Worm (Caenorhabditis elegans): ENCODE data around the gene sqst-1.

The sqst-1 gene

ce11 chrIV:12033985-12034384, at the start of gene sqst-1:
Gene sqst-1 (plus strand): TSS chrIV:12034282.
- TF ChIP-seq nfya-1 (tag; optimal IDR thresholded peaks at IDR 0.05; ENCODE audit: insufficient read depth), result no peak
- peak; percentile 84 for TF ChIP-seq ama-1 (optimal IDR thresholded peaks at IDR 0.05)
- peak; percentile 4 for TF ChIP-seq pha-4 (tag; optimal IDR thresholded peaks at IDR 0.05)

DNA sequence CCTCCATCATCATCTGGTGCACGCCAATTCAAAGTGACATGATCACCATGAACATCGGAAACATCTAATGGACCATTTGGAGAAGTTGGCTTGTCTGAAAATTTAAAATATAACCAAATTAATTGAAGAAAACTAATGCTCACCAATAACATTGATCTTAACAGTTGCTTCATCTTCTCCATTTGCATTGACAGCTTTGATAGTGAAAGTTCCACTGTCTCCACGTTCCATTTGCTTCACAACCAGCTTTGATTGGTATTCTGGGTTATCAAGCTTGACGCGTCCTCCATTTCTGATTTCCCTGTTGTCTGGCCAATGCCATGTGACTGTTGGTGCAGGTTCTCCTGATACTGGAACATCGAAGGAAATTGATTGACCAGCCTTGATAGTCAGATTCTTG, 47.7 kb upstream of the sqst-1 start:
- no peak for TF ChIP-seq nhr-23 (tag; optimal IDR thresholded peaks at IDR 0.05)
- TF ChIP-seq ama-1 (optimal IDR thresholded peaks at IDR 0.05), result no peak
- TF ChIP-seq elt-2 (tag; optimal IDR thresholded peaks at IDR 0.05), result no peak
- TF ChIP-seq nhr-237 (tag; optimal IDR thresholded peaks at IDR 0.05), result no peak
- TF ChIP-seq fos-1 (tag; optimal IDR thresholded peaks at IDR 0.05), result no peak
- TF ChIP-seq nhr-25 (tag; optimal IDR thresholded peaks at IDR 0.05), result no peak
- TF ChIP-seq nhr-12 (tag; optimal IDR thresholded peaks at IDR 0.05), result no peak
- TF ChIP-seq ceh-28 (tag; optimal IDR thresholded peaks at IDR 0.05), result no peak
- no peak for TF ChIP-seq unc-62 (GFP tag; optimal IDR thresholded peaks at IDR 0.05)
- TF ChIP-seq elt-3 (tag; optimal IDR thresholded peaks at IDR 0.05), result no peak
- TF ChIP-seq lin-39 (tag; optimal IDR thresholded peaks at IDR 0.05), result no peak
- TF ChIP-seq jun-1 (tag; optimal IDR thresholded peaks at IDR 0.05), result no peak
- TF ChIP-seq aly-2 (tag; optimal IDR thresholded peaks at IDR 0.05), result no peak
- TF ChIP-seq nhr-77 (tag; optimal IDR thresholded peaks at IDR 0.05), result no peak
- no peak for TF ChIP-seq nhr-43 (tag; optimal IDR thresholded peaks at IDR 0.05; ENCODE audit: poor library complexity, severe bottlenecking)
- TF ChIP-seq pha-4 (tag; optimal IDR thresholded peaks at IDR 0.05), result no peak
- TF ChIP-seq lsy-12 (tag; optimal IDR thresholded peaks at IDR 0.05), result no peak

ce11 chrIV:12005090-12005770, 28.9 kb upstream of the sqst-1 start:
- TF ChIP-seq nhr-12 (tag; optimal IDR thresholded peaks at IDR 0.05) (no peak), nhr-67 (tag; optimal IDR thresholded peaks at IDR 0.05) (no peak), sea-2 (GFP tag; optimal IDR thresholded peaks at IDR 0.05) (no peak), ceh-16 (tag; optimal IDR thresholded peaks at IDR 0.05) (no peak), ceh-82 (tag; optimal IDR thresholded peaks at IDR 0.05) (no peak), nhr-76 (tag; optimal IDR thresholded peaks at IDR 0.05) (no peak), ceh-28 (tag; optimal IDR thresholded peaks at IDR 0.05) (no peak), nhr-28 (tag; optimal IDR thresholded peaks at IDR 0.05) (no peak)

DNA sequence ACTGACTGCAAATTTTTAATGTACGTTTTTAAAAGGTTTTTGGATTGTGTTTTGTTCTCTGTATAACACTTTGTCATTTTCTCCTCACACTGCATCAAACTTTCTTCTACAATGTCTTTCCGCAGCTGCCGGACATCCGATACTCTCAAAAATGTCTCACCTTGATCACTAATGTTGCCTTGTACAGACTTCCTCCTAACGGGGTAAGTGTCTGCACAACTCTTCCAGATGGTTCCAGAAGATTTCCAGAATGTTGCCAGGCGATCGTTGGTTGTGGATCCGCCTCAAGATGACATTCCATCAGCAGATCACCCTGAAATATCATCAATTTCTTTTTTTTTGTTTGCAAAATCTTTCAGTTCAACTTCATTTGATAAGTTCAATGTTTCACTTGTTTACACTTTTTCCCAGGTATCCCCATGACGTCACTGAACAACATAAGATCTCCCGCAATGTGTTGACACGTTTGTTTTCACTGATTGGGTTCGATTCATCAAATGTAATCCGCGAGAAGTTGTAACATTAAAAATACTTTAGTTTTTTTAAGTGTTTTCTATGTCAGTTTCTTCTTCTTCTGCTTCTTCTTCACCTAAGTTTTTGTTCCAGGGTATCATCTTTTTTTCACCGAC, 24.9 kb upstream of the sqst-1 start:
- no peak for TF ChIP-seq ceh-9 (tag; optimal IDR thresholded peaks at IDR 0.05)
- no peak for TF ChIP-seq zag-1 (tag; optimal IDR thresholded peaks at IDR 0.05)
- TF ChIP-seq ceh-82 (tag; optimal IDR thresholded peaks at IDR 0.05), result no peak
- TF ChIP-seq lsy-12 (tag; optimal IDR thresholded peaks at IDR 0.05), result no peak
- TF ChIP-seq egl-5 (tag; optimal IDR thresholded peaks at IDR 0.05), result no peak
- no peak for TF ChIP-seq nhr-237 (tag; optimal IDR thresholded peaks at IDR 0.05)
- TF ChIP-seq pqm-1 (tag; optimal IDR thresholded peaks at IDR 0.05), result no peak
- no peak for TF ChIP-seq nhr-23 (tag; optimal IDR thresholded peaks at IDR 0.05)
- TF ChIP-seq elt-3 (tag; optimal IDR thresholded peaks at IDR 0.05), result no peak
- TF ChIP-seq ztf-4 (tag; optimal IDR thresholded peaks at IDR 0.05), result no peak
- no peak for TF ChIP-seq jun-1 (tag; optimal IDR thresholded peaks at IDR 0.05)

ce11 chrIV:12010377-12010776, 23.7 kb upstream of the sqst-1 start:
- TF ChIP-seq snpc-4 (tag; optimal IDR thresholded peaks at IDR 0.05) (no peak), nfya-1 (tag; optimal IDR thresholded peaks at IDR 0.05; ENCODE audit: insufficient read depth) (peak; percentile 23)

ce11 chrIV:12010859-12011258, 23.2 kb upstream of the sqst-1 start, which contains the start of the genes ZK617.26 and unc-22:
Gene ZK617.26 (minus strand): TSS chrIV:12010959.
Gene unc-22 (minus strand): TSS chrIV:12011007.
- no peak for TF ChIP-seq zag-1 (tag; optimal IDR thresholded peaks at IDR 0.05)
- no peak for TF ChIP-seq lsy-12 (tag; optimal IDR thresholded peaks at IDR 0.05)
- TF ChIP-seq ztf-11 (tag; optimal IDR thresholded peaks at IDR 0.05), result no peak
- no peak for TF ChIP-seq pqm-1 (tag; optimal IDR thresholded peaks at IDR 0.05)
- TF ChIP-seq daf-12 (tag; optimal IDR thresholded peaks at IDR 0.05), result no peak
- TF ChIP-seq ZK546.5 (tag; optimal IDR thresholded peaks at IDR 0.05), result no peak
- TF ChIP-seq lin-39 (tag; optimal IDR thresholded peaks at IDR 0.05), result no peak
- no peak for TF ChIP-seq jun-1 (tag; optimal IDR thresholded peaks at IDR 0.05)
- TF ChIP-seq ceh-82 (tag; optimal IDR thresholded peaks at IDR 0.05), result no peak
- TF ChIP-seq lin-15B (tag; optimal IDR thresholded peaks at IDR 0.05), result no peak
- TF ChIP-seq pha-4 (tag; optimal IDR thresholded peaks at IDR 0.05), result no peak
- TF ChIP-seq nhr-25 (tag; optimal IDR thresholded peaks at IDR 0.05), result no peak
- no peak for TF ChIP-seq elt-2 (tag; optimal IDR thresholded peaks at IDR 0.05)
- TF ChIP-seq unc-39 (tag; optimal IDR thresholded peaks at IDR 0.05), result no peak
- no peak for TF ChIP-seq nhr-11 (tag; optimal IDR thresholded peaks at IDR 0.05)
- no peak for TF ChIP-seq nhr-67 (tag; optimal IDR thresholded peaks at IDR 0.05)
